Fruit fly (Drosophila melanogaster) whole organism, wandering third instar larva: ENCODE measurements around the gene CkIIalpha-i3.

Source experiments
- Abd-B ChIP-seq: fragments of >200 bp; optimal IDR thresholded peaks from 2 replicates; lab custom pipeline; 2017; ENCODE audit warnings: missing biosample characterization, missing genetic modification characterization
- CG32264 ChIP-seq: fragments of 200-800 bp; sonication (Bioruptor generic); optimal IDR thresholded peaks from 2 replicates; lab custom pipeline; 2016; ENCODE audit warnings: missing biosample characterization, missing genetic modification characterization
- CG9705 ChIP-seq: fragments of 200-800 bp; sonication (Bioruptor generic); optimal IDR thresholded peaks from 2 replicates; lab custom pipeline; 2018; ENCODE audit warnings: missing biosample characterization, mild to moderate bottlenecking, missing genetic modification characterization
- CrebA ChIP-seq: fragments of 200-800 bp; sonication (Bioruptor generic); optimal IDR thresholded peaks from 2 replicates; lab custom pipeline; 2016; ENCODE audit warnings: missing biosample characterization, mild to moderate bottlenecking, missing genetic modification characterization, borderline replicate concordance
- Dfd ChIP-seq: fragments of >200 bp; optimal IDR thresholded peaks from 2 replicates; lab custom pipeline; 2017; ENCODE audit warnings: missing biosample characterization, missing genetic modification characterization
- Dif ChIP-seq: fragments of 200-275, 200-300 bp; sonication (Bioruptor generic); optimal IDR thresholded peaks from 2 replicates; lab custom pipeline; 2018; ENCODE audit warnings: missing biosample characterization, missing genetic modification characterization; ENCODE audit not compliant: partially characterized antibody
- GATAd ChIP-seq: sonication (Bioruptor generic); optimal IDR thresholded peaks from 2 replicates; lab custom pipeline; 2016; ENCODE audit warnings: missing biosample characterization, missing genetic modification characterization
- HLH106 ChIP-seq: fragments of 200-800 bp; optimal IDR thresholded peaks from 3 replicates; lab custom pipeline; 2019; ENCODE audit warnings: missing biosample characterization, mild to moderate bottlenecking, missing genetic modification characterization, moderate library complexity
- Hnf4 ChIP-seq: fragments of 200-800 bp; sonication (Bioruptor generic); optimal IDR thresholded peaks from 2 replicates; lab custom pipeline; 2016; ENCODE audit warnings: missing biosample characterization, mild to moderate bottlenecking, missing genetic modification characterization
- Hr78 ChIP-seq: fragments of >200 bp; optimal IDR thresholded peaks from 2 replicates; lab custom pipeline; 2017; ENCODE audit warnings: missing biosample characterization, missing genetic modification characterization
- Hr83 ChIP-seq: fragments of 200-300 bp; sonication (Bioruptor generic); optimal IDR thresholded peaks from 2 replicates; lab custom pipeline; 2016; ENCODE audit warnings: missing biosample characterization, mild to moderate bottlenecking, missing genetic modification characterization, moderate library complexity; ENCODE audit not compliant: poor library complexity, severe bottlenecking
- Jra ChIP-seq: sonication (Bioruptor generic); optimal IDR thresholded peaks from 2 replicates; lab custom pipeline; 2016; ENCODE audit warnings: missing biosample characterization, missing genetic modification characterization
- Mio ChIP-seq: sonication (Bioruptor generic); optimal IDR thresholded peaks from 2 replicates; lab custom pipeline; 2016; ENCODE audit warnings: missing biosample characterization, missing genetic modification characterization
- Myc ChIP-seq: fragments of >200 bp; optimal IDR thresholded peaks from 2 replicates; lab custom pipeline; 2017
- N ChIP-seq: fragments of >200 bp; optimal IDR thresholded peaks from 2 replicates; lab custom pipeline; 2018; ENCODE audit warnings: missing biosample characterization, missing external identifiers, missing genetic modification characterization
- OdsH ChIP-seq: fragments of 200-800 bp; sonication (Bioruptor generic); optimal IDR thresholded peaks from 2 replicates; lab custom pipeline; 2016; ENCODE audit warnings: missing biosample characterization, mild to moderate bottlenecking, missing genetic modification characterization
- Rel ChIP-seq, 2 experiments: fragments of 200-800 bp; sonication (Bioruptor generic) in 1 of 2; optimal IDR thresholded peaks; 2 replicates in 1 of 2; 3 replicates in 1 of 2; lab custom pipeline; 2016 to 2019; ENCODE audit warnings: mild to moderate bottlenecking in 2 of 2, missing biosample characterization in 2 of 2, missing genetic modification characterization in 2 of 2, moderate library complexity in 1 of 2
- Sp1 ChIP-seq: fragments of 200-800 bp; sonication (Bioruptor generic); optimal IDR thresholded peaks from 3 replicates; lab custom pipeline; 2019; ENCODE audit warnings: missing biosample characterization, mild to moderate bottlenecking, missing genetic modification characterization, moderate library complexity
- Vsx2 ChIP-seq: fragments of 200-300, 225-300 bp; sonication (Bioruptor generic); optimal IDR thresholded peaks from 2 replicates; lab custom pipeline; 2018; ENCODE audit warnings: missing biosample characterization, missing genetic modification characterization; ENCODE audit not compliant: partially characterized antibody
- br ChIP-seq: fragments of 200-800 bp; sonication (Bioruptor generic); optimal IDR thresholded peaks from 2 replicates; lab custom pipeline; 2016; ENCODE audit warnings: missing biosample characterization, missing genetic modification characterization
- brk ChIP-seq: fragments of 200-800 bp; sonication (Bioruptor generic); optimal IDR thresholded peaks from 2 replicates; lab custom pipeline; 2016; ENCODE audit warnings: missing biosample characterization, mild to moderate bottlenecking, missing genetic modification characterization
- dl ChIP-seq, 2 experiments: fragments of 175-275, 200-275 bp in 1 of 2; fragments of 200-275 bp in 1 of 2; sonication (Bioruptor generic); optimal IDR thresholded peaks; lab custom pipeline; 2018; ENCODE audit warnings: mild to moderate bottlenecking in 2 of 2, missing biosample characterization in 2 of 2, missing genetic modification characterization in 2 of 2, moderate library complexity in 2 of 2; ENCODE audit not compliant: partially characterized antibody in 2 of 2, insufficient read depth in 1 of 2
- dmrt93B ChIP-seq: fragments of 200-800 bp; sonication (Bioruptor generic); optimal IDR thresholded peaks from 2 replicates; lab custom pipeline; 2018; ENCODE audit warnings: missing biosample characterization, mild to moderate bottlenecking, missing genetic modification characterization
- dsf ChIP-seq: sonication (Bioruptor generic); optimal IDR thresholded peaks from 2 replicates; lab custom pipeline; 2016; ENCODE audit warnings: missing biosample characterization, missing genetic modification characterization, borderline replicate concordance
- ey ChIP-seq: fragments of 200-800 bp; sonication (Bioruptor generic); optimal IDR thresholded peaks from 2 replicates; lab custom pipeline; 2016; ENCODE audit warnings: missing biosample characterization, missing genetic modification characterization
- foxo ChIP-seq, 2 experiments: fragments of 200-800 bp; sonication (Bioruptor generic); optimal IDR thresholded peaks; 2 replicates in 1 of 2; 3 replicates in 1 of 2; lab custom pipeline; 2016 to 2017; ENCODE audit warnings: missing biosample characterization in 2 of 2, missing genetic modification characterization in 2 of 2
- fru ChIP-seq: fragments of 200-800 bp; sonication (Bioruptor generic); optimal IDR thresholded peaks from 3 replicates; lab custom pipeline; 2016; ENCODE audit warnings: missing biosample characterization, mild to moderate bottlenecking, missing genetic modification characterization
- h ChIP-seq: fragments of 200-800 bp; sonication (Bioruptor generic); optimal IDR thresholded peaks from 3 replicates; lab custom pipeline; 2016; ENCODE audit warnings: missing biosample characterization, mild to moderate bottlenecking, missing genetic modification characterization
- jim ChIP-seq: fragments of 175-275, 200-325 bp; sonication (Bioruptor generic); optimal IDR thresholded peaks from 2 replicates; lab custom pipeline; 2016; ENCODE audit warnings: missing biosample characterization, mild to moderate bottlenecking, missing genetic modification characterization
- lola ChIP-seq: fragments of >200 bp; optimal IDR thresholded peaks from 2 replicates; lab custom pipeline; 2017; ENCODE audit warnings: missing biosample characterization, missing genetic modification characterization
- pan ChIP-seq: fragments of >200 bp; optimal IDR thresholded peaks from 2 replicates; lab custom pipeline; 2017
- psq ChIP-seq: fragments of 200-800 bp; sonication (Bioruptor generic); optimal IDR thresholded peaks from 3 replicates; lab custom pipeline; 2017; ENCODE audit warnings: missing biosample characterization, mild to moderate bottlenecking, missing genetic modification characterization, moderate library complexity
- rgr ChIP-seq: fragments of 200-800 bp; sonication (Bioruptor generic); optimal IDR thresholded peaks from 3 replicates; lab custom pipeline; 2016; ENCODE audit warnings: missing biosample characterization, mild to moderate bottlenecking, missing genetic modification characterization
- sage ChIP-seq: fragments of 200-800 bp; sonication (Bioruptor generic); optimal IDR thresholded peaks from 2 replicates; lab custom pipeline; 2016; ENCODE audit warnings: missing biosample characterization, mild to moderate bottlenecking, missing genetic modification characterization
- sv ChIP-seq: fragments of 200-800 bp; sonication (Bioruptor generic); optimal IDR thresholded peaks from 3 replicates; lab custom pipeline; 2016; ENCODE audit warnings: missing biosample characterization, missing genetic modification characterization
- tai ChIP-seq: sonication (Bioruptor generic); optimal IDR thresholded peaks from 2 replicates; lab custom pipeline; 2016; ENCODE audit warnings: missing biosample characterization, missing genetic modification characterization
- usp ChIP-seq: fragments of >200 bp; optimal IDR thresholded peaks from 2 replicates; lab custom pipeline; 2017; ENCODE audit warnings: missing biosample characterization, missing genetic modification characterization
- woc ChIP-seq: sonication (Bioruptor generic); optimal IDR thresholded peaks from 2 replicates; lab custom pipeline; 2016; ENCODE audit warnings: missing biosample characterization, mild to moderate bottlenecking, missing genetic modification characterization

The CkIIalpha-i3 gene

DNA sequence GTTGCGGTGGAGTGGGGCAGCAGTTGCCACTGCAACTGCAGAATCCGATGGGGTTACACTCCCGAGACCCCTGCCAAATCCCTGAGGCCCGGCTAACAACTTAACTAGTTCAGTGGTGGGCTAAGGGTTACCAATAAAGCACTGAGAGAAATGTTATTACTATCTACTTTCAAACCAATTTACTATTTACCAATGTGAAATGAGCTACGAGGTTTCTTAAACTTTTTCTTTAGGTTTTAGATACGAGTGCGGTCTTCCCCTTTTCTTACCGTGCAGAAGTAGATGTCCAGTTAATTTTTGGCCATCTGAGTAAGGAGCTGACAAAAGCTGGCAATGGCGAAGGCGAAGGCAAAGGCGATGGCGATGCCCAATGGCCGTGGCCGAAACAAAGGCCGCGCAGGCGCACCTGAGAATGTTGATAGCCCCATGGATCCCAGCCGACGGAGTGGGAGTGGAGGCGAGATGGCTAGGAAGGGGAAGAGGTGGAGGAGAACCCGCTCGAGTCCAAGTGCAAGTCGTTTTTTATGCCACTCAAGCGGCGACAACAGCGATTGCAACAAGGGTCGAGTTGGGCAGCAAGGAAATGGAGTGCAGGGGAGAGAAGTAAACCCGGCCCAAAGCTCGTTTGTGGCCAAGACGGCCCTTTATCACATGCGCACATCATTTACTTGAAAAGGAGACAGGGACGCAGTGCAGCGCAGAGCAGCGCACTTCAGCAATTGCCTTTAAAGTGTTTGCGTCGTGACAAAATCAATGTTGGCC lies 49.9 kb downstream of the CkIIalpha-i3 start:
- peak; percentile 7 for TF ChIP-seq Rel (GFP tag; optimal IDR thresholded peaks at IDR 0.05; lab: Kevin White, UChicago)
- TF ChIP-seq Rel (tag; optimal IDR thresholded peaks at IDR 0.05; lab: Kevin White, UChicago), result no peak
- TF ChIP-seq tai, result no peak
- TF ChIP-seq psq (GFP tag; lab: Kevin White, UChicago), result peak; percentile 54
- TF ChIP-seq Hr78, result no peak
- TF ChIP-seq dsf (GFP tag; lab: Kevin White, UChicago), result no peak
- TF ChIP-seq rgr (GFP tag; lab: Kevin White, UChicago), result peak; percentile 71
- no peak for TF ChIP-seq Abd-B
- TF ChIP-seq brk, result peak; percentile 17
- peak; percentile 55 for TF ChIP-seq sage (GFP tag; lab: Kevin White, UChicago)
- TF ChIP-seq br, result peak; percentile 72
- TF ChIP-seq pan (lab: Kevin White, UChicago), result no peak
- no peak for TF ChIP-seq CG9705
- no peak for TF ChIP-seq Jra
- TF ChIP-seq h, result peak; percentile 79
- TF ChIP-seq Vsx2 (GFP tag; lab: Kevin White, UChicago), result no peak
- TF ChIP-seq woc (GFP tag; lab: Kevin White, UChicago), result peak; percentile 51
- TF ChIP-seq Dif, result peak; percentile 5
- TF ChIP-seq Sp1 (GFP tag; lab: Kevin White, UChicago), result peak; percentile 54
- TF ChIP-seq ey (GFP tag; lab: Kevin White, UChicago), result peak; percentile 73
- TF ChIP-seq GATAd (GFP tag; lab: Kevin White, UChicago), result no peak
- no peak for TF ChIP-seq usp (GFP tag; lab: Kevin White, UChicago)
- TF ChIP-seq foxo (GFP tag; optimal IDR thresholded peaks at IDR 0.05; lab: Kevin White, UChicago), result peak in 1 of 2 experiments; percentile 74
- peak; percentile 63 for TF ChIP-seq OdsH
- TF ChIP-seq jim (GFP tag; lab: Kevin White, UChicago), result no peak
- no peak for TF ChIP-seq Myc (lab: Kevin White, UChicago)
- no peak for TF ChIP-seq Hr83 (GFP tag; lab: Kevin White, UChicago)
- TF ChIP-seq Mio, result no peak
- TF ChIP-seq Hnf4 (GFP tag; lab: Kevin White, UChicago), result peak; percentile 54
- peak; percentile 63 for TF ChIP-seq fru
- TF ChIP-seq CrebA (GFP tag; lab: Kevin White, UChicago), result no peak
- no peak for TF ChIP-seq Dfd (GFP tag; lab: Kevin White, UChicago)
- TF ChIP-seq dmrt93B, result peak; percentile 37
- no peak for TF ChIP-seq sv (GFP tag; lab: Kevin White, UChicago)
- no peak for TF ChIP-seq dl (GFP tag; optimal IDR thresholded peaks at IDR 0.05; lab: Kevin White, UChicago; ENCODE audit: insufficient read depth in 1 of 2, partially characterized antibody in 2 of 2)
- no peak for TF ChIP-seq lola
- peak; percentile 63 for TF ChIP-seq HLH106 (tag; lab: Kevin White, UChicago)
- no peak for TF ChIP-seq CG32264
- no peak for TF ChIP-seq N (GFP tag; lab: Kevin White, UChicago)
